In genomic region chrIV:13400456-13401364, ce11 we compare ENCODE assay signal across 2 worm cellular contexts.
TF ChIP-seq lines count a peak whose summit lies in the region.

Gene memi-2 (minus strand): TSS chrIV:13400506.
Gene cyp-31A5 (plus strand): TSS chrIV:13401289.

TF ChIP-seq in whole organism, L4 larva, 104 proteins besides CTCF, POLR2A, EP300 and RAD21:
- TF ChIP-seq unc-62 (GFP tag; optimal IDR thresholded peaks at IDR 0.05 in 1 of 2; lab: Kevin White, UChicago), result peak in 1 of 2 experiments; percentile 41
- no peak for TF ChIP-seq unc-62 (tag; optimal IDR thresholded peaks at IDR 0.05; lab: Kevin White, UChicago)
- no peak for TF ChIP-seq madf-5 (GFP tag; IDR thresholded peaks at IDR 0.05; lab: Robert Waterston, UW)
- no peak for TF ChIP-seq arid-1 (GFP tag; conservative IDR thresholded peaks at IDR 0.05; lab: Robert Waterston, UW)
- no peak for TF ChIP-seq lim-7 (GFP tag; IDR thresholded peaks at IDR 0.05; lab: Robert Waterston, UW)
- no peak for TF ChIP-seq spr-1 (tag; optimal IDR thresholded peaks at IDR 0.05; lab: Kevin White, UChicago)
- no peak for TF ChIP-seq F49E8.2 (tag; optimal IDR thresholded peaks at IDR 0.05; lab: Kevin White, UChicago; ENCODE audit: borderline replicate concordance)
- TF ChIP-seq unc-130 (GFP tag; optimal IDR thresholded peaks at IDR 0.05; lab: Kevin White, UChicago), result peak; percentile 19

TF ChIP-seq in whole organism, young adult, 124 proteins besides CTCF, POLR2A, EP300 and RAD21:
- TF ChIP-seq tbx-9 (tag; optimal IDR thresholded peaks at IDR 0.05; lab: Kevin White, UChicago; ENCODE audit: borderline replicate concordance) (no peak), dox-1 (GFP tag; IDR thresholded peaks at IDR 0.05; lab: Robert Waterston, UW) (no peak), repo-1 (tag; optimal IDR thresholded peaks at IDR 0.05; lab: Kevin White, UChicago) (no peak), snpc-1.3 (tag; optimal IDR thresholded peaks at IDR 0.05; lab: Kevin White, UChicago; ENCODE audit: insufficient read depth) (peak; percentile 17), zim-3 (tag; optimal IDR thresholded peaks at IDR 0.05; lab: Kevin White, UChicago) (no peak), sptf-2 (GFP tag; optimal IDR thresholded peaks at IDR 0.05; lab: Kevin White, UChicago) (no peak), F10E7.11 (tag; optimal IDR thresholded peaks at IDR 0.05; lab: Kevin White, UChicago) (no peak), attf-6 (GFP tag; IDR thresholded peaks at IDR 0.05; lab: Robert Waterston, UW) (no peak), fkh-3 (tag; optimal IDR thresholded peaks at IDR 0.05; lab: Kevin White, UChicago) (no peak), madf-10 (tag; optimal IDR thresholded peaks at IDR 0.05; lab: Kevin White, UChicago) (no peak), pha-4 (tag; optimal IDR thresholded peaks at IDR 0.05; lab: Kevin White, UChicago) (no peak), F33H1.4 (GFP tag; IDR thresholded peaks at IDR 0.05; lab: Robert Waterston, UW) (peak; percentile 59), madf-6 (GFP tag; IDR thresholded peaks at IDR 0.05; lab: Robert Waterston, UW) (peak; percentile 66), snpc-3.4 (tag; optimal IDR thresholded peaks at IDR 0.05; lab: Kevin White, UChicago) (no peak), C06A6.2 (GFP tag; conservative IDR thresholded peaks at IDR 0.05; lab: Robert Waterston, UW) (no peak), snpc-4 (GFP tag; optimal IDR thresholded peaks at IDR 0.05; lab: Kevin White, UChicago) (no peak), snpc-4 (tag; optimal IDR thresholded peaks at IDR 0.05; lab: Kevin White, UChicago) (peak in 1 of 4 experiments; percentile 36), ztf-3 (GFP tag; optimal IDR thresholded peaks at IDR 0.05; lab: Kevin White, UChicago) (no peak), lsl-1 (GFP tag; optimal IDR thresholded peaks at IDR 0.05; lab: Kevin White, UChicago) (peak; percentile 81), lin-40 (tag; optimal IDR thresholded peaks at IDR 0.05; lab: Kevin White, UChicago) (no peak), mcd-1 (GFP tag; IDR thresholded peaks at IDR 0.05; lab: Robert Waterston, UW) (no peak), efl-1 (GFP tag; optimal IDR thresholded peaks at IDR 0.05; lab: Kevin White, UChicago) (peak; percentile 64), ceh-91 (GFP tag; IDR thresholded peaks at IDR 0.05; lab: Robert Waterston, UW) (0 out of 2 replicates have a peak, but pooled peaks have one; percentile 32), mes-4 (tag; optimal IDR thresholded peaks at IDR 0.05; lab: Kevin White, UChicago) (no peak), F57A8.1 (GFP tag; optimal IDR thresholded peaks at IDR 0.05; lab: Kevin White, UChicago) (no peak), hsf-1 (GFP tag; IDR thresholded peaks at IDR 0.05; lab: Robert Waterston, UW) (peak; percentile 89), Y67H2A.10 (GFP tag; conservative IDR thresholded peaks at IDR 0.05; lab: Robert Waterston, UW) (no peak), athp-1 (tag; optimal IDR thresholded peaks at IDR 0.05; lab: Kevin White, UChicago) (no peak), die-1 (tag; optimal IDR thresholded peaks at IDR 0.05; lab: Kevin White, UChicago) (no peak), gei-17 (GFP tag; optimal IDR thresholded peaks at IDR 0.05; lab: Kevin White, UChicago) (no peak)

Comparison
In these comparisons a context has a peak if more than half of its experiments do, and no peak if none do; other contexts are left out.
1. Of the 7 proteins assayed by ChIP-seq in both whole organism, young adult and whole organism, L4 larva: peak only in whole organism, young adult: none; only in whole organism, L4 larva: unc-130; in both: none; in neither: 4; mixed calls (peak in some experiments, not most) for 2.